Worm (Caenorhabditis elegans) whole organism, mixed stage, embryonic: Measurements from ENCODE around the gene smcl-1.

Source experiments
- ceh-43 ChIP-seq: fragments of 200-800 bp; sonication (Bioruptor generic); optimal IDR thresholded peaks from 2 replicates; lab custom pipeline; 2018; ENCODE audit warnings: mild to moderate bottlenecking, missing genetic modification characterization, moderate library complexity, missing compliant biosample characterization
- drap-1 ChIP-seq: fragments of 200-800 bp; sonication (Bioruptor generic); optimal IDR thresholded peaks from 3 replicates; lab custom pipeline; 2018; ENCODE audit warnings: mild to moderate bottlenecking, missing genetic modification characterization, missing compliant biosample characterization
- lin-13 ChIP-seq: fragments of 150-350 bp; optimal IDR thresholded peaks from 2 replicates; lab custom pipeline; 2014; ENCODE audit warnings: missing biosample characterization, missing genetic modification characterization
- nhr-2 ChIP-seq: fragments of 150-350 bp; optimal IDR thresholded peaks from 2 replicates; lab custom pipeline; 2014; ENCODE audit warnings: missing biosample characterization, missing genetic modification characterization
- nhr-237 ChIP-seq: fragments of 150-350 bp; optimal IDR thresholded peaks from 2 replicates; lab custom pipeline; 2014; ENCODE audit warnings: missing biosample characterization, missing genetic modification characterization
- pha-4 ChIP-seq: fragments of 150-350 bp; optimal IDR thresholded peaks from 2 replicates; lab custom pipeline; 2018; ENCODE audit warnings: missing biosample characterization, missing genetic modification reagents, missing genetic modification characterization
- sptf-1 ChIP-seq: sonication (generic microtip); optimal IDR thresholded peaks from 2 replicates; lab custom pipeline; 2017; ENCODE audit warnings: mild to moderate bottlenecking, missing genetic modification characterization, moderate library complexity, missing compliant biosample characterization
- ztf-11 ChIP-seq: fragments of 150-350 bp; optimal IDR thresholded peaks from 2 replicates; lab custom pipeline; 2014; ENCODE audit warnings: missing biosample characterization, missing genetic modification characterization

- TF ChIP-seq nhr-2 (tag; lab: Kevin White, UChicago), result no peak
- no peak for TF ChIP-seq nhr-237 (tag; lab: Kevin White, UChicago)
- no peak for TF ChIP-seq ztf-11
- peak; percentile 7 for TF ChIP-seq drap-1
- TF ChIP-seq pha-4 (tag; lab: Kevin White, UChicago), result no peak
- peak; percentile 72 for TF ChIP-seq lin-13 (tag; lab: Kevin White, UChicago)
- TF ChIP-seq sptf-1 (tag; lab: Kevin White, UChicago), result no peak
- no peak for TF ChIP-seq ceh-43
Measured at ce11 chrX:11662557-11662956, 30.7 kb upstream of the smcl-1 start.
